Worm (Caenorhabditis elegans): ENCODE results near the gene sri-20.

sri-20 gene

DNA sequence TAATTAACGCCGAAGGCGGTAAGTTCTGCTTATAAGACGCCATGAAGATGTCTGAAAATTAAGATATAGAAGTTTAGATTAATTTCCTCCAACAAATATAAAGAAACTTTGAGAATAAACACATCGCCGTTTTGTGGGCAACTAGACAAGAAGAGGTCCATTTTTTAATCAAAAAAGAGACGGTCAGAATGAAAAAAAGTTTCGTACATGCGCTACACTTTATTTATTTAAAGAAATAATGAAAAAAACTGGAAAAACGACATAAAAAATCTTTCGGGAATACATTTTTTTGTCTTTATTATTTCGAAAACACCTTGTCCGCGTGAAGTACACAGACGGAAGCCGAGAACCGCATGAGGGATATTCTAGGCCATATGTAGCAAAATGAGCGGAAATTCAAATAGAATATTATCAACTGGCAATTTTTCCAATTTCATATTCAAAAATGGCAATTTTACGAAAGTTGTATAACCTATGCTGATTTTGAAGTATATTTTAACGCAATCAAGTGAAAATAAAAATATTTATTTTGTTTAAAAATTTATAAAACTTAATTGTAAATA lies 12.5 kb upstream of the sri-20 start, which contains the start of gene sluh-7 (continued):
- TF ChIP-seq B0261.1 (tag; optimal IDR thresholded peaks at IDR 0.05), result no peak
- TF ChIP-seq cebp-2 (GFP tag; IDR thresholded peaks at IDR 0.05), result no peak
- TF ChIP-seq C17E4.6 (GFP tag; IDR thresholded peaks at IDR 0.05), result no peak
- TF ChIP-seq nhr-27 (tag; optimal IDR thresholded peaks at IDR 0.05), result no peak
- TF ChIP-seq somi-1 (GFP tag; optimal IDR thresholded peaks at IDR 0.05), result no peak
- no peak for TF ChIP-seq cebp-1 (GFP tag; IDR thresholded peaks at IDR 0.05)
- peak; percentile 63 for TF ChIP-seq cebp-1 (tag; optimal IDR thresholded peaks at IDR 0.05)
- TF ChIP-seq aptf-2 (GFP tag; conservative IDR thresholded peaks at IDR 0.05), result peak; percentile 29; the same call in 1 of the 2 replicates
- peak; percentile 25 for TF ChIP-seq snpc-1.3 (tag; optimal IDR thresholded peaks at IDR 0.05; ENCODE audit: insufficient read depth)
- peak; percentile 19 for TF ChIP-seq athp-1 (tag; optimal IDR thresholded peaks at IDR 0.05)
- no peak for TF ChIP-seq rcor-1 (GFP tag; IDR thresholded peaks at IDR 0.05)
- no peak for TF ChIP-seq F57A8.1 (GFP tag; optimal IDR thresholded peaks at IDR 0.05)
- no peak for TF ChIP-seq ceh-40 (GFP tag; IDR thresholded peaks at IDR 0.05)
- TF ChIP-seq K11D2.4 (GFP tag; IDR thresholded peaks at IDR 0.05), result 0 out of 2 replicates have a peak, but pooled peaks have one; percentile 39
- no peak for TF ChIP-seq unc-62 (GFP tag; optimal IDR thresholded peaks at IDR 0.05)
- TF ChIP-seq pha-4 (tag; optimal IDR thresholded peaks at IDR 0.05), result peak; percentile 47
- no peak for TF ChIP-seq snpc-4 (GFP tag; optimal IDR thresholded peaks at IDR 0.05)
- TF ChIP-seq snpc-4 (tag; optimal IDR thresholded peaks at IDR 0.05), result peak in 3 of 4 experiments; percentile 24 to 61 (median 56)
- TF ChIP-seq let-526 (GFP tag; IDR thresholded peaks at IDR 0.05), result no peak
- no peak for TF ChIP-seq zim-3 (tag; optimal IDR thresholded peaks at IDR 0.05)
- TF ChIP-seq D2030.7 (GFP tag; IDR thresholded peaks at IDR 0.05), result peak; percentile 15; the same call in 1 of the 2 replicates
- TF ChIP-seq snpc-3.4 (tag; optimal IDR thresholded peaks at IDR 0.05), result peak; percentile 52
- no peak for TF ChIP-seq egl-18 (GFP tag; IDR thresholded peaks at IDR 0.05)
- no peak for TF ChIP-seq nfya-1 (tag; optimal IDR thresholded peaks at IDR 0.05; ENCODE audit: borderline replicate concordance, insufficient read depth)
- TF ChIP-seq F23B12.7 (tag; optimal IDR thresholded peaks at IDR 0.05; ENCODE audit: insufficient read depth), result no peak
- TF ChIP-seq mxl-1 (tag; optimal IDR thresholded peaks at IDR 0.05), result no peak
- no peak for TF ChIP-seq rpc-1 (optimal IDR thresholded peaks at IDR 0.05)
- TF ChIP-seq rpc-1 (tag; optimal IDR thresholded peaks at IDR 0.05), result no peak
- peak; percentile 88 for TF ChIP-seq lin-54 (GFP tag; optimal IDR thresholded peaks at IDR 0.05)
- TF ChIP-seq F22D6.2 (tag; optimal IDR thresholded peaks at IDR 0.05), result peak; percentile 59
- TF ChIP-seq madf-3 (GFP tag; IDR thresholded peaks at IDR 0.05), result peak; percentile 86
- no peak for TF ChIP-seq ceh-58 (GFP tag; IDR thresholded peaks at IDR 0.05)
- TF ChIP-seq hsf-1 (GFP tag; IDR thresholded peaks at IDR 0.05), result no peak
- TF ChIP-seq nhr-120 (GFP tag; IDR thresholded peaks at IDR 0.05), result no peak
- no peak for TF ChIP-seq egrh-3 (GFP tag; IDR thresholded peaks at IDR 0.05)
- no peak for TF ChIP-seq ztf-22 (GFP tag; optimal IDR thresholded peaks at IDR 0.05)
- no peak for TF ChIP-seq fkh-3 (tag; optimal IDR thresholded peaks at IDR 0.05)
- TF ChIP-seq ceh-79 (tag; optimal IDR thresholded peaks at IDR 0.05), result no peak
- TF ChIP-seq xnd-1 (tag; optimal IDR thresholded peaks at IDR 0.05), result no peak
- TF ChIP-seq nfya-2 (GFP tag; IDR thresholded peaks at IDR 0.05), result no peak
- TF ChIP-seq mcd-1 (GFP tag; IDR thresholded peaks at IDR 0.05), result peak; percentile 69
- TF ChIP-seq bed-2 (GFP tag; IDR thresholded peaks at IDR 0.05), result no peak
- peak; percentile 65 for TF ChIP-seq F33H1.4 (GFP tag; IDR thresholded peaks at IDR 0.05)
- peak; percentile 86 for TF ChIP-seq unc-130 (GFP tag; optimal IDR thresholded peaks at IDR 0.05)
- TF ChIP-seq snpc-1.1 (tag; optimal IDR thresholded peaks at IDR 0.05; ENCODE audit: insufficient read depth), result no peak
- no peak for TF ChIP-seq sptf-2 (GFP tag; optimal IDR thresholded peaks at IDR 0.05)
- TF ChIP-seq tbx-9 (tag; optimal IDR thresholded peaks at IDR 0.05; ENCODE audit: borderline replicate concordance), result no peak
- TF ChIP-seq dox-1 (GFP tag; IDR thresholded peaks at IDR 0.05), result 0 out of 2 replicates have a peak, but pooled peaks have one; percentile 46
- TF ChIP-seq ztf-3 (GFP tag; optimal IDR thresholded peaks at IDR 0.05), result no peak
